Fruit fly (Drosophila melanogaster) whole organism, embryonic: ENCODE results near the gene Polr2F.

ENCODE experiments used
- Adf1 ChIP-seq: fragments of 200-800 bp; sonication (Bioruptor generic); IDR thresholded peaks from 2 replicates; pipeline ENCODE4 v1.3.6; 2022; ENCODE audit warnings: missing biosample characterization, missing genetic modification characterization
- CG10274 ChIP-seq: fragments of 200-800 bp; sonication (Bioruptor generic); optimal IDR thresholded peaks from 3 replicates; lab custom pipeline; 2017; ENCODE audit warnings: missing biosample characterization, mild to moderate bottlenecking, missing genetic modification characterization
- CG11398 ChIP-seq: fragments of 200-800 bp; sonication (Bioruptor generic); optimal IDR thresholded peaks from 2 replicates; lab custom pipeline; 2016; ENCODE audit warnings: missing biosample characterization, missing genetic modification characterization
- CG13894 ChIP-seq: fragments of 200-800 bp; sonication (Bioruptor generic); optimal IDR thresholded peaks from 3 replicates; lab custom pipeline; 2018; ENCODE audit warnings: missing biosample characterization, mild to moderate bottlenecking, missing genetic modification characterization, moderate library complexity
- CG1647 ChIP-seq: fragments of 200-800 bp; sonication (Bioruptor generic); optimal IDR thresholded peaks from 3 replicates; lab custom pipeline; 2016; ENCODE audit warnings: missing biosample characterization, missing genetic modification characterization
- CG16813 ChIP-seq: fragments of 200-800 bp; sonication (Bioruptor generic); IDR thresholded peaks from 3 replicates; pipeline ENCODE4 v1.3.6; 2022; ENCODE audit warnings: missing biosample characterization, missing genetic modification characterization; ENCODE audit not compliant: partially characterized antibody
- CG17385 ChIP-seq: fragments of 200-800 bp; sonication (Bioruptor generic); optimal IDR thresholded peaks from 3 replicates; lab custom pipeline; 2018; ENCODE audit warnings: missing biosample characterization, mild to moderate bottlenecking, missing genetic modification characterization
- CG2678 ChIP-seq: fragments of 200-800 bp; sonication (Bioruptor generic); optimal IDR thresholded peaks from 3 replicates; lab custom pipeline; 2019; ENCODE audit warnings: missing biosample characterization, mild to moderate bottlenecking, missing genetic modification characterization, moderate library complexity
- CG2875 ChIP-seq: fragments of 200-800 bp; sonication (Bioruptor generic); optimal IDR thresholded peaks from 2 replicates; lab custom pipeline; 2017; ENCODE audit warnings: missing biosample characterization, mild to moderate bottlenecking, missing genetic modification characterization, missing genetic modification reagents
- CG30431 ChIP-seq: fragments of 200-800 bp; sonication (Bioruptor generic); optimal IDR thresholded peaks from 2 replicates; lab custom pipeline; 2017; ENCODE audit warnings: missing biosample characterization, missing genetic modification characterization
- CG4404 ChIP-seq: fragments of 200-800 bp; sonication (Bioruptor generic); IDR thresholded peaks from 2 replicates; pipeline ENCODE4 v1.3.6; 2022; ENCODE audit warnings: missing biosample characterization, missing genetic modification characterization
- CG4424 ChIP-seq: fragments of 200-800 bp; sonication (Bioruptor generic); optimal IDR thresholded peaks from 3 replicates; lab custom pipeline; 2016; ENCODE audit warnings: missing biosample characterization, missing genetic modification characterization
- CG4617 ChIP-seq: fragments of 200-800 bp; sonication (Bioruptor generic); optimal IDR thresholded peaks from 3 replicates; lab custom pipeline; 2016; ENCODE audit warnings: missing biosample characterization, missing genetic modification characterization, borderline replicate concordance
- CG6654 ChIP-seq: fragments of 200-800 bp; sonication (Bioruptor generic); optimal IDR thresholded peaks from 2 replicates; lab custom pipeline; 2017; ENCODE audit warnings: missing biosample characterization, mild to moderate bottlenecking, missing genetic modification characterization
- CG7928 ChIP-seq: fragments of 200-800 bp; sonication (Bioruptor generic); optimal IDR thresholded peaks from 2 replicates; lab custom pipeline; 2017; ENCODE audit warnings: missing biosample characterization, mild to moderate bottlenecking, missing genetic modification characterization
- CG8290 ChIP-seq, 3 experiments: fragments of 200-800 bp; sonication (Bioruptor generic); optimal IDR thresholded peaks; 2 replicates each; lab custom pipeline; 2016 to 2019; ENCODE audit warnings: missing biosample characterization in 3 of 3, missing genetic modification characterization in 3 of 3, mild to moderate bottlenecking in 2 of 3, moderate library complexity in 1 of 3
- CG9609 ChIP-seq: fragments of 200-800 bp; sonication (Bioruptor generic); optimal IDR thresholded peaks from 3 replicates; lab custom pipeline; 2016; ENCODE audit warnings: missing biosample characterization, missing genetic modification characterization
- CkIIα-i1 ChIP-seq: fragments of 200-800 bp; sonication (Bioruptor generic); IDR thresholded peaks from 2 replicates; pipeline ENCODE4 v1.3.6; 2022; ENCODE audit warnings: missing biosample characterization, missing genetic modification characterization
- D19A ChIP-seq: fragments of 200-800 bp; optimal IDR thresholded peaks from 3 replicates; lab custom pipeline; 2019; ENCODE audit warnings: missing biosample characterization, mild to moderate bottlenecking, missing genetic modification characterization, moderate library complexity
- Dbx ChIP-seq: fragments of 200-800 bp; sonication (Bioruptor generic); IDR thresholded peaks from 3 replicates; pipeline ENCODE4 v1.3.6; 2022; ENCODE audit warnings: missing biosample characterization, missing genetic modification characterization
- Deaf1 ChIP-seq: fragments of 200-800 bp; optimal IDR thresholded peaks from 3 replicates; lab custom pipeline; 2019; ENCODE audit warnings: missing biosample characterization, mild to moderate bottlenecking, missing genetic modification characterization, moderate library complexity
- Dip2 ChIP-seq: fragments of 200-800 bp; sonication (Bioruptor generic); IDR thresholded peaks from 2 replicates; pipeline ENCODE4 v1.3.6; 2022; ENCODE audit warnings: missing biosample characterization, missing genetic modification characterization
- E2f1 ChIP-seq: fragments of 200-800 bp; sonication (Bioruptor generic); IDR thresholded peaks from 2 replicates; pipeline ENCODE4 v1.3.6; 2022; ENCODE audit warnings: missing biosample characterization, missing genetic modification characterization
- H15 ChIP-seq: fragments of 200-800 bp; sonication (Bioruptor generic); IDR thresholded peaks from 3 replicates; pipeline ENCODE4 v1.3.6; 2022; ENCODE audit warnings: missing biosample characterization, missing genetic modification characterization
- H2.0 ChIP-seq: fragments of 200-800 bp; sonication (Bioruptor generic); IDR thresholded peaks from 2 replicates; pipeline ENCODE4 v1.3.6; 2022; ENCODE audit warnings: missing biosample characterization, missing genetic modification characterization
- HmgZ ChIP-seq: fragments of 200-800 bp; sonication (Bioruptor generic); optimal IDR thresholded peaks from 2 replicates; lab custom pipeline; 2018; ENCODE audit warnings: missing biosample characterization, mild to moderate bottlenecking, missing genetic modification characterization
- Hmr ChIP-seq: fragments of 200-800 bp; sonication (Bioruptor generic); optimal IDR thresholded peaks from 3 replicates; lab custom pipeline; 2017; ENCODE audit warnings: mild to moderate bottlenecking, missing biosample characterization, missing genetic modification reagents, missing genetic modification characterization
- Hr51 ChIP-seq, 2 experiments: fragments of 200-800 bp; sonication (Bioruptor generic); optimal IDR thresholded peaks; 2 replicates in 1 of 2; 3 replicates in 1 of 2; lab custom pipeline; 2016 to 2018; ENCODE audit warnings: missing biosample characterization in 2 of 2, missing genetic modification characterization in 2 of 2, mild to moderate bottlenecking in 1 of 2, moderate library complexity in 1 of 2
- MTF-1 ChIP-seq: fragments of 200-800 bp; sonication (Bioruptor generic); optimal IDR thresholded peaks from 2 replicates; lab custom pipeline; 2018; ENCODE audit warnings: missing biosample characterization, mild to moderate bottlenecking, missing genetic modification characterization, borderline replicate concordance
- Meics ChIP-seq: fragments of 200-800 bp; sonication (Bioruptor generic); optimal IDR thresholded peaks from 2 replicates; lab custom pipeline; 2017; ENCODE audit warnings: missing biosample characterization, mild to moderate bottlenecking, missing genetic modification characterization
- Pdp1 ChIP-seq, 2 experiments: fragments of 200-800 bp; sonication (Bioruptor generic); optimal IDR thresholded peaks; 3 replicates each; lab custom pipeline; 2016; ENCODE audit warnings: missing biosample characterization in 2 of 2, missing genetic modification characterization in 2 of 2, mild to moderate bottlenecking in 1 of 2, moderate library complexity in 1 of 2
- btn ChIP-seq: fragments of 200-800 bp; sonication (Bioruptor generic); optimal IDR thresholded peaks from 2 replicates; lab custom pipeline; 2016; ENCODE audit warnings: missing biosample characterization, missing genetic modification characterization
- dati ChIP-seq: fragments of 200-800 bp; sonication (Bioruptor generic); IDR thresholded peaks from 2 replicates; pipeline ENCODE4 v1.3.6; 2022; ENCODE audit warnings: missing biosample characterization, missing genetic modification characterization
- dysf ChIP-seq: fragments of 200-800 bp; sonication (Bioruptor generic); IDR thresholded peaks from 3 replicates; pipeline ENCODE4 v1.3.6; 2022; ENCODE audit warnings: missing biosample characterization, missing genetic modification characterization
- gem ChIP-seq: fragments of 200-800 bp; sonication (Bioruptor generic); optimal IDR thresholded peaks from 2 replicates; lab custom pipeline; 2019; ENCODE audit warnings: missing biosample characterization, mild to moderate bottlenecking, missing genetic modification characterization, moderate library complexity
- jumu ChIP-seq: fragments of 200-800 bp; sonication (Bioruptor generic); optimal IDR thresholded peaks from 3 replicates; lab custom pipeline; 2016; ENCODE audit warnings: missing biosample characterization, missing genetic modification characterization
- kah ChIP-seq: fragments of 200-800 bp; sonication (Bioruptor generic); optimal IDR thresholded peaks from 2 replicates; lab custom pipeline; 2018; ENCODE audit warnings: missing biosample characterization, mild to moderate bottlenecking, missing genetic modification characterization
- mirr ChIP-seq: fragments of 200-800 bp; sonication (Bioruptor generic); optimal IDR thresholded peaks from 3 replicates; lab custom pipeline; 2018; ENCODE audit warnings: missing biosample characterization, mild to moderate bottlenecking, missing genetic modification characterization
- nom ChIP-seq: fragments of 200-800 bp; sonication (Bioruptor generic); optimal IDR thresholded peaks from 2 replicates; lab custom pipeline; 2017; ENCODE audit warnings: missing biosample characterization, missing genetic modification characterization, mild to moderate bottlenecking, moderate library complexity, missing genetic modification reagents
- pan ChIP-seq, 4 experiments: fragments of >200 bp in 3 of 4; fragments of 200-800 bp in 1 of 4; sonication (Bioruptor generic) in 1 of 4; optimal IDR thresholded peaks in 3 of 4; IDR thresholded peaks in 1 of 4; 2 replicates each; pipeline versions ENCODE4 v1.3.6 to Lab custom; 2017 to 2022; ENCODE audit warnings: missing biosample characterization in 2 of 4, missing genetic modification characterization in 2 of 4, mixed read lengths in 1 of 4
- pita ChIP-seq: fragments of 200-800 bp; sonication (Bioruptor generic); optimal IDR thresholded peaks from 2 replicates; lab custom pipeline; 2017; ENCODE audit warnings: missing biosample characterization, mild to moderate bottlenecking, missing genetic modification characterization
- pzg ChIP-seq: fragments of 200-800 bp; sonication (Bioruptor generic); optimal IDR thresholded peaks from 3 replicates; lab custom pipeline; 2018; ENCODE audit warnings: missing biosample characterization, mild to moderate bottlenecking, missing genetic modification characterization, moderate library complexity
- seq ChIP-seq: fragments of 200-800 bp; sonication (Bioruptor generic); IDR thresholded peaks from 2 replicates; pipeline ENCODE4 v1.3.6; 2022; ENCODE audit warnings: missing biosample characterization, missing genetic modification characterization
- slbo ChIP-seq: fragments of 200-800 bp; sonication (Bioruptor generic); IDR thresholded peaks from 2 replicates; pipeline ENCODE4 v1.3.6; 2022; ENCODE audit warnings: missing biosample characterization, missing genetic modification characterization
- sob ChIP-seq: fragments of 200-800 bp; sonication (Bioruptor generic); IDR thresholded peaks from 2 replicates; pipeline ENCODE4 v1.3.6; 2022; ENCODE audit warnings: missing biosample characterization, missing genetic modification characterization
- sug ChIP-seq: fragments of 200-800 bp; optimal IDR thresholded peaks from 2 replicates; lab custom pipeline; 2019; ENCODE audit warnings: missing biosample characterization, mild to moderate bottlenecking, missing genetic modification characterization, moderate library complexity
- trem ChIP-seq: fragments of 200-800 bp; optimal IDR thresholded peaks from 3 replicates; lab custom pipeline; 2019; ENCODE audit warnings: missing biosample characterization, mild to moderate bottlenecking, missing genetic modification characterization, moderate library complexity
- twi ChIP-seq: fragments of 200-800 bp; optimal IDR thresholded peaks from 2 replicates; lab custom pipeline; 2019; ENCODE audit warnings: missing biosample characterization, mild to moderate bottlenecking, missing genetic modification characterization, moderate library complexity

The Polr2F gene

dm6 chr3R:5323741-5324538 lies 47.7 kb upstream of the Polr2F start (continued):
- TF ChIP-seq pita (GFP tag; lab: Kevin White, UChicago) (no peak), Meics (no peak), CG7928 (GFP tag; lab: Kevin White, UChicago) (no peak), MTF-1 (GFP tag; lab: Kevin White, UChicago) (peak; percentile 3), pzg (GFP tag; lab: Kevin White, UChicago) (no peak), jumu (GFP tag; lab: Kevin White, UChicago) (no peak), Pdp1 (GFP tag; optimal IDR thresholded peaks at IDR 0.05; lab: Kevin White, UChicago) (peak in 1 of 2 experiments; percentile 1), nom (peak; percentile 74), HmgZ (tag; lab: Kevin White, UChicago) (no peak), CG17385 (no peak), trem (tag; lab: Kevin White, UChicago) (peak; percentile 6), sug (tag; lab: Kevin White, UChicago) (peak; percentile 0), Hmr (GFP tag; lab: Kevin White, UChicago) (peak; percentile 14), mirr (GFP tag; lab: Kevin White, UChicago) (peak; percentile 61), Deaf1 (tag; lab: Kevin White, UChicago) (peak; percentile 31), H15 (GFP tag; lab: Robert Waterston, UW) (no peak), CG10274 (no peak), E2f1 (GFP tag; lab: Robert Waterston, UW) (no peak), CG2875 (peak; percentile 32), dysf (GFP tag; lab: Robert Waterston, UW) (0 out of 3 replicates have a peak, but pooled peaks have one; percentile 13), Dbx (GFP tag; lab: Robert Waterston, UW) (no peak), CG9609 (no peak), dati (GFP tag; lab: Robert Waterston, UW) (no peak), CG2678 (tag; lab: Kevin White, UChicago) (peak; percentile 5), CG16813 (no peak), CkIIα-i1 (GFP tag; lab: Robert Waterston, UW) (no peak), Hr51 (GFP tag; optimal IDR thresholded peaks at IDR 0.05; lab: Kevin White, UChicago) (no peak), CG4404 (GFP tag; lab: Robert Waterston, UW) (no peak), CG1647 (GFP tag; lab: Kevin White, UChicago) (no peak), CG13894 (tag; lab: Kevin White, UChicago) (peak; percentile 26), CG30431 (GFP tag; lab: Kevin White, UChicago) (no peak), seq (GFP tag; lab: Robert Waterston, UW) (no peak), btn (GFP tag; lab: Kevin White, UChicago) (no peak), slbo (no peak), Dip2 (GFP tag; lab: Robert Waterston, UW) (no peak), H2.0 (GFP tag; lab: Robert Waterston, UW) (no peak), twi (tag; lab: Kevin White, UChicago) (peak; percentile 38), CG6654 (GFP tag; lab: Kevin White, UChicago) (no peak), pan (optimal IDR thresholded peaks at IDR 0.05; lab: Kevin White, UChicago) (no peak), pan (GFP tag; optimal IDR thresholded peaks at IDR 0.05 in 1 of 2, IDR thresholded peaks at IDR 0.05 in 1 of 2) (no peak), Adf1 (GFP tag; lab: Robert Waterston, UW) (no peak), CG4424 (GFP tag; lab: Kevin White, UChicago) (no peak), D19A (peak; percentile 95), kah (GFP tag; lab: Kevin White, UChicago) (no peak), CG11398 (GFP tag; lab: Kevin White, UChicago) (no peak), sob (no peak), gem (tag; lab: Kevin White, UChicago) (no peak), CG8290 (GFP tag; optimal IDR thresholded peaks at IDR 0.05; lab: Kevin White, UChicago) (no peak), CG8290 (tag; optimal IDR thresholded peaks at IDR 0.05; lab: Kevin White, UChicago) (peak in 1 of 2 experiments; percentile 55), CG4617 (GFP tag; lab: Kevin White, UChicago) (no peak)
